Worm (Caenorhabditis elegans) whole organism, L3 larva: ENCODE results near the gene pef-1.

Source experiments
- R02D3.7 ChIP-seq: fragments of 150-350 bp; optimal IDR thresholded peaks from 2 replicates; lab custom pipeline; 2014; ENCODE audit warnings: missing biosample characterization, missing genetic modification characterization
- ZK546.5 ChIP-seq: sonication (generic microtip); optimal IDR thresholded peaks from 2 replicates; lab custom pipeline; 2017; ENCODE audit warnings: missing biosample characterization, missing genetic modification characterization
- aly-2 ChIP-seq: fragments of 150-350 bp; optimal IDR thresholded peaks from 2 replicates; lab custom pipeline; 2014; ENCODE audit warnings: missing biosample characterization, missing genetic modification characterization
- ceh-16 ChIP-seq: sonication (generic microtip); optimal IDR thresholded peaks from 2 replicates; lab custom pipeline; 2017; ENCODE audit warnings: missing biosample characterization, missing genetic modification characterization
- ceh-9 ChIP-seq: sonication (generic microtip); optimal IDR thresholded peaks from 2 replicates; lab custom pipeline; 2018; ENCODE audit warnings: missing biosample characterization, missing genetic modification characterization
- daf-12 ChIP-seq: fragments of 150-350 bp; optimal IDR thresholded peaks from 2 replicates; lab custom pipeline; 2014; ENCODE audit warnings: missing biosample characterization, missing genetic modification reagents, missing genetic modification characterization
- egl-27 ChIP-seq: sonication (generic microtip); optimal IDR thresholded peaks from 4 replicates; lab custom pipeline; 2017; ENCODE audit warnings: missing biosample characterization, missing genetic modification reagents, missing genetic modification characterization
- egl-5 ChIP-seq: fragments of 150-350 bp; optimal IDR thresholded peaks from 2 replicates; lab custom pipeline; 2017; ENCODE audit warnings: missing biosample characterization, missing genetic modification reagents, missing genetic modification characterization, inconsistent platforms
- elt-1 ChIP-seq: fragments of 150-350 bp; optimal IDR thresholded peaks from 2 replicates; lab custom pipeline; 2014; ENCODE audit warnings: missing biosample characterization, missing genetic modification characterization
- elt-2 ChIP-seq: sonication (generic microtip); optimal IDR thresholded peaks from 2 replicates; lab custom pipeline; 2016; ENCODE audit warnings: missing genetic modification reagents, mild to moderate bottlenecking, missing genetic modification characterization, missing compliant biosample characterization
- elt-3 ChIP-seq, 3 experiments: fragments of 150-350 bp in 1 of 3; sonication (generic microtip) in 2 of 3; optimal IDR thresholded peaks; 2 replicates in 2 of 3; 4 replicates in 1 of 3; lab custom pipeline; 2014 to 2017; ENCODE audit warnings: missing biosample characterization in 3 of 3, missing genetic modification characterization in 3 of 3
- eor-1 ChIP-seq, 2 experiments: fragments of 150-350 bp; optimal IDR thresholded peaks; 2 replicates each; lab custom pipeline; 2014 to 2018; ENCODE audit warnings: missing biosample characterization in 2 of 2, missing genetic modification characterization in 2 of 2
- fkh-10 ChIP-seq: sonication (generic microtip); optimal IDR thresholded peaks from 2 replicates; lab custom pipeline; 2017; ENCODE audit warnings: missing biosample characterization, missing genetic modification reagents, missing genetic modification characterization
- fkh-2 ChIP-seq: fragments of 150-350 bp; optimal IDR thresholded peaks from 2 replicates; lab custom pipeline; 2014; ENCODE audit warnings: missing biosample characterization, missing genetic modification reagents, missing genetic modification characterization
- fos-1 ChIP-seq: fragments of 150-350 bp; optimal IDR thresholded peaks from 2 replicates; lab custom pipeline; 2014; ENCODE audit warnings: missing biosample characterization, missing genetic modification characterization
- jun-1 ChIP-seq: fragments of 150-350 bp; optimal IDR thresholded peaks from 2 replicates; lab custom pipeline; 2014; ENCODE audit warnings: missing biosample characterization, missing genetic modification reagents, missing genetic modification characterization
- lin-15B ChIP-seq: fragments of 150-350 bp; optimal IDR thresholded peaks from 2 replicates; lab custom pipeline; 2014; ENCODE audit warnings: missing biosample characterization, missing genetic modification characterization
- lin-39 ChIP-seq: fragments of 150-350 bp; optimal IDR thresholded peaks from 2 replicates; lab custom pipeline; 2018; ENCODE audit warnings: missing biosample characterization, missing genetic modification reagents, missing genetic modification characterization
- mdl-1 ChIP-seq: fragments of 150-350 bp; optimal IDR thresholded peaks from 2 replicates; lab custom pipeline; 2014; ENCODE audit warnings: missing biosample characterization, missing genetic modification characterization
- mml-1 ChIP-seq: fragments of 150-350 bp; sonication (generic microtip); optimal IDR thresholded peaks from 3 replicates; lab custom pipeline; 2014; ENCODE audit warnings: missing biosample characterization, missing genetic modification characterization
- nfya-1 ChIP-seq: sonication (generic microtip); optimal IDR thresholded peaks from 2 replicates; lab custom pipeline; 2017; ENCODE audit warnings: missing genetic modification characterization, mild to moderate bottlenecking, missing compliant biosample characterization, antibody characterized with exemption, moderate library complexity; ENCODE audit not compliant: insufficient read depth
- nhr-11 ChIP-seq: fragments of 150-350 bp; optimal IDR thresholded peaks from 2 replicates; lab custom pipeline; 2014; ENCODE audit warnings: missing biosample characterization, missing genetic modification characterization
- nhr-12 ChIP-seq: fragments of 150-350 bp; optimal IDR thresholded peaks from 2 replicates; lab custom pipeline; 2014; ENCODE audit warnings: missing biosample characterization, missing genetic modification characterization
- nhr-23 ChIP-seq: fragments of 150-350 bp; optimal IDR thresholded peaks from 2 replicates; lab custom pipeline; 2014; ENCODE audit warnings: missing biosample characterization, missing genetic modification reagents, missing genetic modification characterization
- nhr-25 ChIP-seq: sonication (generic microtip); optimal IDR thresholded peaks from 2 replicates; lab custom pipeline; 2017; ENCODE audit warnings: missing biosample characterization, missing genetic modification characterization
- nhr-76 ChIP-seq: fragments of 150-350 bp; sonication (generic microtip); optimal IDR thresholded peaks from 5 replicates; lab custom pipeline; 2014; ENCODE audit warnings: missing biosample characterization, missing genetic modification characterization
- pha-4 ChIP-seq: fragments of 150-350 bp; optimal IDR thresholded peaks from 2 replicates; lab custom pipeline; 2014; ENCODE audit warnings: missing biosample characterization, missing genetic modification reagents, missing genetic modification characterization
- pqm-1 ChIP-seq: fragments of 150-350 bp; optimal IDR thresholded peaks from 2 replicates; lab custom pipeline; 2017; ENCODE audit warnings: missing biosample characterization, missing genetic modification characterization, inconsistent platforms
- sea-2 ChIP-seq: fragments of 150-350 bp; sonication (generic microtip); optimal IDR thresholded peaks from 4 replicates; lab custom pipeline; 2014; ENCODE audit warnings: missing biosample characterization, missing genetic modification reagents, missing genetic modification characterization
- skn-1 ChIP-seq: fragments of 150-350 bp; optimal IDR thresholded peaks from 2 replicates; lab custom pipeline; 2014; ENCODE audit warnings: missing biosample characterization, missing genetic modification characterization
- snpc-4 ChIP-seq: fragments of 150-350 bp; optimal IDR thresholded peaks from 2 replicates; lab custom pipeline; 2014; ENCODE audit warnings: missing biosample characterization, missing genetic modification characterization
- tbx-2 ChIP-seq: sonication (generic microtip); optimal IDR thresholded peaks from 2 replicates; lab custom pipeline; 2016; ENCODE audit warnings: mild to moderate bottlenecking, missing genetic modification characterization, missing compliant biosample characterization
- unc-39 ChIP-seq: sonication (generic microtip); optimal IDR thresholded peaks from 4 replicates; lab custom pipeline; 2017; ENCODE audit warnings: missing biosample characterization, missing genetic modification characterization
- unc-62 ChIP-seq: fragments of 150-350 bp; sonication (generic microtip); optimal IDR thresholded peaks from 4 replicates; lab custom pipeline; 2014; ENCODE audit warnings: missing biosample characterization, missing genetic modification reagents, missing genetic modification characterization
- zag-1 ChIP-seq: fragments of 150-350 bp; optimal IDR thresholded peaks from 2 replicates; lab custom pipeline; 2014; ENCODE audit warnings: missing biosample characterization, missing genetic modification characterization
- ztf-11 ChIP-seq: fragments of 150-350 bp; optimal IDR thresholded peaks from 2 replicates; lab custom pipeline; 2014; ENCODE audit warnings: missing biosample characterization, missing genetic modification characterization
- ztf-4 ChIP-seq: fragments of 150-350 bp; optimal IDR thresholded peaks from 2 replicates; lab custom pipeline; 2014; ENCODE audit warnings: missing biosample characterization, missing genetic modification characterization

pef-1 gene

ce11 chrIII:926216-926615 lies at the start of gene pef-1:
Gene pef-1 (minus strand): TSS chrIII:926316.
- no peak for TF ChIP-seq ceh-16 (tag; lab: Kevin White, UChicago)
- TF ChIP-seq nhr-11 = no peak
- no peak for TF ChIP-seq nhr-25
- TF ChIP-seq lin-15B (tag; lab: Kevin White, UChicago) = no peak
- no peak for TF ChIP-seq ztf-11 (tag; lab: Kevin White, UChicago)
- TF ChIP-seq lin-39 (tag; lab: Kevin White, UChicago) = no peak
- TF ChIP-seq unc-62 (GFP tag; lab: Kevin White, UChicago) = no peak

- TF ChIP-seq R02D3.7 (tag; lab: Kevin White, UChicago) (no peak), pqm-1 (no peak), tbx-2 (no peak), ceh-16 (tag; lab: Kevin White, UChicago) (no peak), sea-2 (no peak), zag-1 (tag; lab: Kevin White, UChicago) (no peak), egl-5 (tag; lab: Kevin White, UChicago) (no peak), ztf-4 (tag; lab: Kevin White, UChicago) (no peak), daf-12 (tag; lab: Kevin White, UChicago) (no peak), nhr-76 (tag; lab: Kevin White, UChicago) (no peak), lin-39 (tag; lab: Kevin White, UChicago) (no peak), nhr-25 (no peak), nfya-1 (tag; lab: Kevin White, UChicago) (no peak), skn-1 (no peak), mdl-1 (no peak)
- TF ChIP-seq, all 47 proteins: peak for 0
Observed at ce11 chrIII:970928-971327, 44.8 kb upstream of the pef-1 start.

ce11 chrIII:966259-966658 lies 40.1 kb upstream of the pef-1 start:
- TF ChIP-seq nhr-76 (tag; lab: Kevin White, UChicago) (no peak), unc-39 (tag; lab: Kevin White, UChicago) (no peak), jun-1 (no peak), elt-3 (tag; optimal IDR thresholded peaks at IDR 0.05; lab: Kevin White, UChicago) (no peak), skn-1 (no peak), elt-2 (tag; lab: Kevin White, UChicago) (no peak), pqm-1 (no peak), ceh-9 (tag; lab: Kevin White, UChicago) (no peak), ztf-4 (tag; lab: Kevin White, UChicago) (no peak), elt-1 (no peak), mdl-1 (no peak), nhr-12 (tag; lab: Kevin White, UChicago) (no peak), mml-1 (no peak), ztf-11 (tag; lab: Kevin White, UChicago) (no peak), fos-1 (tag; lab: Kevin White, UChicago) (no peak)
- TF ChIP-seq, all 47 proteins: peak for 0

- TF ChIP-seq daf-12 (tag; lab: Kevin White, UChicago) (no peak), eor-1 (tag; optimal IDR thresholded peaks at IDR 0.05; lab: Kevin White, UChicago) (no peak), nhr-23 (tag; lab: Kevin White, UChicago) (no peak), lin-15B (tag; lab: Kevin White, UChicago) (no peak), ztf-11 (tag; lab: Kevin White, UChicago) (no peak), pqm-1 (no peak), ZK546.5 (tag; lab: Kevin White, UChicago) (no peak), snpc-4 (tag; lab: Kevin White, UChicago) (no peak), ceh-9 (tag; lab: Kevin White, UChicago) (no peak)
Observed at ce11 chrIII:964637-965036, 38.5 kb upstream of the pef-1 start.

ce11 chrIII:961948-962347 lies 35.8 kb upstream of the pef-1 start, which contains the start of gene fbxa-51:
Gene fbxa-51 (plus strand): TSS chrIII:962269.
- TF ChIP-seq elt-2 (tag; lab: Kevin White, UChicago) = peak; percentile 58
- TF ChIP-seq lin-15B (tag; lab: Kevin White, UChicago) = no peak

- TF ChIP-seq daf-12 (tag; lab: Kevin White, UChicago) = no peak
- no peak for TF ChIP-seq nhr-23 (tag; lab: Kevin White, UChicago)
- no peak for TF ChIP-seq nhr-76 (tag; lab: Kevin White, UChicago)
- no peak for TF ChIP-seq zag-1 (tag; lab: Kevin White, UChicago)
- TF ChIP-seq pha-4 = peak; percentile 66
- no peak for TF ChIP-seq fkh-2
- no peak for TF ChIP-seq lin-15B (tag; lab: Kevin White, UChicago)
- TF ChIP-seq aly-2 (tag; lab: Kevin White, UChicago) = no peak
- no peak for TF ChIP-seq mml-1
- no peak for TF ChIP-seq egl-27 (tag; lab: Kevin White, UChicago)
- TF ChIP-seq elt-1 = no peak
- TF ChIP-seq ztf-4 (tag; lab: Kevin White, UChicago) = no peak
- TF ChIP-seq elt-3 (tag; optimal IDR thresholded peaks at IDR 0.05; lab: Kevin White, UChicago) = no peak
- TF ChIP-seq ZK546.5 (tag; lab: Kevin White, UChicago) = no peak
- TF ChIP-seq fkh-10 = no peak
- TF ChIP-seq ztf-11 (tag; lab: Kevin White, UChicago) = no peak
- peak; percentile 70 for TF ChIP-seq elt-2 (tag; lab: Kevin White, UChicago)
- no peak for TF ChIP-seq ceh-16 (tag; lab: Kevin White, UChicago)
Observed at ce11 chrIII:955981-956380, 29.9 kb upstream of the pef-1 start, which contains the start of gene fbxa-54. Gene fbxa-54 (plus strand): TSS chrIII:956334.
